Worm (Caenorhabditis elegans): ENCODE measurements around the gene F43C11.7.

The F43C11.7 gene

DNA sequence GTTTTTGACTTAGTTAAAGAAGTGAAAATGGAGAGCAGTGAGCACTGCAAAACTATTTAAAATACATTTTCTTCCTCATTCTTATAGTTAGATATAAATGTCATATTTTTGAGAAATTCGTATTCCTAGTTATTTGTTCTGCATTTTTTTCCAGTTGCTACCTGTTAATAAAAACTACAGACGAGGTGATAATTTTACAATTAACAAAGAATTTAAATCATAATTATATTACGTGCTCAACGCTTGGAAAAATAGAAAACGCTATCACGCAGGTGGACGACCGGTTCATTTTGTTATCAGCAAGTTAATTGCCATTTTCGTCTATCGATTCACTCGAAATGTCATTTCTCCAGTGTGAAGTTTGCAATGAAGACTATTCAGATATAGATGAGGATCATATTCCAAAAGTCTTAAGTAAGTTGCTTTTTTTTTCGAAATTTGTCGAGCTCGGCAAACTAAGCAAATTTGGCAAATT is 17.8 kb upstream of the F43C11.7 start, which contains the start of the genes ZK1240.5 and ZK1240.9:
Gene ZK1240.5 (minus strand): TSS at position 51 of the 475 bp plus-strand sequence.
Gene ZK1240.9 (plus strand): TSS at position 307 of the 475 bp plus-strand sequence.
- TF ChIP-seq elt-2 (tag; optimal IDR thresholded peaks at IDR 0.05) (peak; percentile 74), nhr-43 (tag; optimal IDR thresholded peaks at IDR 0.05; ENCODE audit: poor library complexity, severe bottlenecking) (no peak)

DNA sequence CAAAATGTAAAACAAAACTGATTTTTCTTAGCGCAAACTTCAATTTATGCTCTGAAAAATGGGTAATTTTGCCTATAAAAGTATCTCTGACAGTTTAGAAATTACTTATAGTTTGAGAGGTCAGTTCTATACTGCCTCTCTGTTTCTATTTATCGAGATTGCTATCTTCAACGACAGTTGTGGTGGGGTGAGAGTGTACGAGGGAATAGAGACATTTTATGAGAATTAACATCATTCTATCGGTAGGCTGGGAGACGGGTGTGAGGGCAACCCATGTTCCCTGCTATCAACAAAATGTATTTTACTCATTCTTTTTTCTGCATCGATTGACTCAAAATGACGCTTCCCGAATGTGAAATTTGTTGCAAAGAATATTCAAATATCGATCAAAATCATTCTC is 15.6 kb upstream of the F43C11.7 start, which contains the start of gene ZK1240.3:
Gene ZK1240.3 (plus strand): TSS at position 238 of the 400 bp plus-strand sequence.
- peak; percentile 82 for TF ChIP-seq elt-2 (tag; optimal IDR thresholded peaks at IDR 0.05)
- no peak for TF ChIP-seq nhr-11 (tag; optimal IDR thresholded peaks at IDR 0.05)
- peak; percentile 59 for TF ChIP-seq pqm-1 (tag; optimal IDR thresholded peaks at IDR 0.05)

DNA sequence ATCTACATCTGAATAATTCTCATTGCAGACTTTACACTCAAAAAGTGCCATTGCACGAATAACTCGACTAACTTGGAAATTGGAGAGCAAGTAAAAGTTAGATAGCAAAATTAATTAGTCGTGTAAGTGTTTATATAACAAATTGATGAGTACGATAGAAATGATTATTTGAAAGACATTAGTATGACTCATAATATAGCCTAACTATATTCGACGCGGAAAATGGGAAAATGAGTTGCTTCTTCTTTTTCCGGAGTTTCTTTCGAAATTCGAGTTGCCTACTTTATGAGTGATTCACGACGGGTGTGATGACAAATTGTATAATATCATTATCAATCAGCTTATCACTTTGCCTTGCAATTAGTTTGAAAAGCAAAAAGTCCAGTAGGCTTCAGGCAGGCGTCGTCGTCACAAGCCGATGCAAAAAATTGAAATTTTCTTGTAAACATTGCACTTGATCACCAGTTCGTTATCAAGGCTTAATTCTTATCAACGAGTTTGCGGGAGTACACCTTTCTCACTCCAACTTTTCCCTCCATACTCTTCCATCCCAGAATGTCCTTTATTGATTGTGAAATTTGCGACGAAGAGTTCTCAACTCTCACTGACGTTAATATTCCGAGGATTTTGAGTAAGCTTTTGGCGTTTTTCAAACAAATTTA is 12.7 kb upstream of the F43C11.7 start, which contains the start of the genes ZK1240.6 and ZK1240.2:
Gene ZK1240.6 (minus strand): TSS at position 51 of the 662 bp plus-strand sequence.
Gene ZK1240.2 (plus strand): TSS at position 520 of the 662 bp plus-strand sequence.
- TF ChIP-seq zag-1 (tag; optimal IDR thresholded peaks at IDR 0.05) (no peak), pqm-1 (tag; optimal IDR thresholded peaks at IDR 0.05) (peak; percentile 46), jun-1 (tag; optimal IDR thresholded peaks at IDR 0.05) (peak; percentile 50), elt-2 (tag; optimal IDR thresholded peaks at IDR 0.05) (peak; percentile 93), pha-4 (tag; optimal IDR thresholded peaks at IDR 0.05) (peak; percentile 24)

DNA sequence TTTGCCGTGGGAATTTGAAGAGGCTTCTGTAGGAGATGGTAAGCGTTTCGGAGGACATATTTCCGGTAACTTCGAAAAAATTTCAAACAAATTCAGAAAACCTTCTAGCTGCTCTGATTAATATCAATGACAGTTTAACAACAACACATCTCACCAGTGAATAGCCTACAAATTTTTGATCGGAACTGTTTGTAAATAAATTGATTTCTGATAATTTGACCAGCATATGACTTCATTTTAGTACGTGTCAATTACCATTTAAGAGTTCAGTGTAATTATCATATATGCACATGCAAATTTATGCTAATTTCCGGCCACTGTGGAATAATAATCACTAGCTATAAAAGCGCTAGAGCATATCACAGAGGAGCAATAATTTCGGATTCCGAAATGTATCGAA is 10.7 kb upstream of the F43C11.7 start, which contains the start of gene ZK1240.11:
Gene ZK1240.11 (plus strand): TSS at position 301 of the 400 bp plus-strand sequence.
- TF ChIP-seq ZK546.5 (tag; optimal IDR thresholded peaks at IDR 0.05) (no peak), fkh-2 (tag; optimal IDR thresholded peaks at IDR 0.05) (no peak), pha-4 (tag; optimal IDR thresholded peaks at IDR 0.05) (no peak)

DNA sequence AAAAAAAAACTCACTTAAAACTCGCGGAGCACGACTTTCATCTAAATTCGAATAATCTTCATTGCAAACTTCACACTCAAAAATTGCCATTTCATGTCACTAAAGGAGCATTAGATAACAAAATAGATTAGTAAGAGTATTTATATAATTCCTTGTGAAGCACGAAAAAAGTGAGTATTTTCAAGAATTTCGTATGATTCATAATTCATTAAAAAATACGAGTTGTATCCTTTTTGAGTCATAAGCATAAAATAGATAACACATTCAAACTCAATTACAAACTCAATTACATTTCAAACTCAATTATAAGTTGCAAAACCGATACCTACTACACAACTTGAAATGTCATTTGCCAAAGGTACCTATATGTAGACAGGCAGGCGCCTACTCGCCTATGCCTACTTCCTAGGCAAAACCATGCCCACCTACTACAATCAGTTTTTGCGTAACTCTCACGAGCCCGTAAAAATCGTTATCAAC is 6.7 kb upstream of the F43C11.7 start, which contains the start of the genes ZK1240.8 and ZK1240.1:
Gene ZK1240.8 (minus strand): TSS at position 101 of the 480 bp plus-strand sequence.
Gene ZK1240.1 (plus strand): TSS at position 430 of the 480 bp plus-strand sequence.
- TF ChIP-seq fkh-2 (tag; optimal IDR thresholded peaks at IDR 0.05) (no peak), fkh-10 (GFP tag; optimal IDR thresholded peaks at IDR 0.05) (no peak), zag-1 (tag; optimal IDR thresholded peaks at IDR 0.05) (no peak), nhr-237 (tag; optimal IDR thresholded peaks at IDR 0.05) (no peak), ceh-9 (tag; optimal IDR thresholded peaks at IDR 0.05) (no peak), nhr-67 (tag; optimal IDR thresholded peaks at IDR 0.05) (no peak), sea-2 (GFP tag; optimal IDR thresholded peaks at IDR 0.05) (no peak), pha-4 (tag; optimal IDR thresholded peaks at IDR 0.05) (no peak), nfya-1 (tag; optimal IDR thresholded peaks at IDR 0.05; ENCODE audit: insufficient read depth) (no peak), mdl-1 (tag; optimal IDR thresholded peaks at IDR 0.05) (no peak), snpc-4 (tag; optimal IDR thresholded peaks at IDR 0.05) (no peak), lin-39 (tag; optimal IDR thresholded peaks at IDR 0.05) (no peak), egl-5 (tag; optimal IDR thresholded peaks at IDR 0.05) (no peak), elt-2 (tag; optimal IDR thresholded peaks at IDR 0.05) (no peak), egl-27 (tag; optimal IDR thresholded peaks at IDR 0.05) (no peak), fos-1 (tag; optimal IDR thresholded peaks at IDR 0.05) (no peak), daf-12 (tag; optimal IDR thresholded peaks at IDR 0.05) (no peak), lin-15B (tag; optimal IDR thresholded peaks at IDR 0.05) (no peak), ztf-11 (tag; optimal IDR thresholded peaks at IDR 0.05) (no peak), ama-1 (optimal IDR thresholded peaks at IDR 0.05) (no peak)

DNA sequence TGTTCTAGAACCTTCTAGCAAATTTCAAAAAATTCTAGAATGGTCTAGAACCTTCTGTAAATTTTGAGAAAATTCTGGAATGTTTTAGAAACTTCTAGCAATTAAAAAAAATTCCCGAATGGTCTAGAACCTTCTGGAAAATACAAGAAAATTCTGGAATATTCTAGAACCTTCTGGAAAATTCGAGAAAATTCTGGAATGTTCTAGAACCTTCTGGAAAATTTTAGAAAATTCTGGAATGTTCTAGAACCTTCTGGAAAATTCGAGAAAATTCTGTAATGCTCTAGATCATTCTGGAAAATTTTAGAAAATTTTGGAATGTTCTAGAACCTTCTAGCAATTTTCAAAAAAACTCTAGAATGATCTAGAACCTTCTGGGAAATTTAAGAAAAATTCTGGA is 5.2 kb upstream of the F43C11.7 start:
- TF ChIP-seq nhr-67 (tag; optimal IDR thresholded peaks at IDR 0.05) (no peak), pha-4 (tag; optimal IDR thresholded peaks at IDR 0.05) (no peak), nfya-1 (tag; optimal IDR thresholded peaks at IDR 0.05; ENCODE audit: insufficient read depth) (no peak)

DNA sequence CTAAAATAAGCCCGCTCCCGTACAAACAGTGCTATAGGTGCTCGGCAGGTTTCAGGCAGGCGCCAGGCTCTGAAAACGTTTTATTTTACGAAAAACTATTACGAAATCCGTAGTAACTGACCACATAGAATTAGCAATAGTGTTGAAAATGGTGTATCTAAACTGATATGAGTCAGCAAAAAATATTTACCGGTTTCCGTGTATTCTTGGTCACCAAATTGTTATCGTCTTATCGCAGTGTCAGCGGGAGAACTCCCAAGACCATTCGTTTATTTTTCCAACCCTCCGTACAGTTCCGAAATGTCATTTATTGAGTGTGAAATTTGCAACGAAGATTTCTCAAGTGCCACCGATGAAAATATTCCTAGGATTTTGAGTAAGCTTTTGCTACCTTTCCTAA is 3.5 kb upstream of the F43C11.7 start, which contains the start of gene F43C11.8:
Gene F43C11.8 (plus strand): TSS at position 301 of the 400 bp plus-strand sequence.
- TF ChIP-seq tbx-2 (tag; optimal IDR thresholded peaks at IDR 0.05), result no peak
- no peak for TF ChIP-seq hmg-11 (tag; optimal IDR thresholded peaks at IDR 0.05)
- no peak for TF ChIP-seq ama-1 (optimal IDR thresholded peaks at IDR 0.05)
- no peak for TF ChIP-seq nhr-28 (tag; optimal IDR thresholded peaks at IDR 0.05)
- TF ChIP-seq nhr-67 (tag; optimal IDR thresholded peaks at IDR 0.05), result no peak
- TF ChIP-seq nhr-43 (tag; optimal IDR thresholded peaks at IDR 0.05; ENCODE audit: poor library complexity, severe bottlenecking), result no peak
- TF ChIP-seq ztf-4 (tag; optimal IDR thresholded peaks at IDR 0.05), result no peak
- TF ChIP-seq nfya-1 (tag; optimal IDR thresholded peaks at IDR 0.05; ENCODE audit: insufficient read depth), result no peak
- no peak for TF ChIP-seq mml-1 (tag; optimal IDR thresholded peaks at IDR 0.05)

Data from whole organism, L3 larva.